Worm (Caenorhabditis elegans) whole organism, young adult: Measurements from ENCODE around the gene T04B2.3.

Experiments
- ceh-100 ChIP-seq: fragments of 200-800 bp; sonication (Bioruptor generic); IDR thresholded peaks from 2 replicates; pipeline ENCODE4 v1.3.6; 2022; ENCODE audit warnings: missing genetic modification reagents, missing genetic modification characterization, missing compliant biosample characterization
- nfya-1 ChIP-seq: sonication (generic microtip); optimal IDR thresholded peaks from 2 replicates; lab custom pipeline; 2017; ENCODE audit warnings: antibody characterized with exemption, missing compliant biosample characterization, missing genetic modification characterization, borderline replicate concordance; ENCODE audit not compliant: insufficient read depth
- pha-4 ChIP-seq: fragments of 150-350 bp; sonication (generic microtip); optimal IDR thresholded peaks from 2 replicates; lab custom pipeline; 2014; ENCODE audit warnings: missing biosample characterization, missing genetic modification reagents, missing genetic modification characterization

- TF ChIP-seq pha-4 (tag; lab: Kevin White, UChicago) (no peak), nfya-1 (tag; lab: Kevin White, UChicago) (no peak), ceh-100 (no peak)
These were observed 21.1 kb downstream of the T04B2.3 start for ce11 chrIV:10068266-10068665.
